Worm (Caenorhabditis elegans) whole organism, early embryonic: ENCODE data around the gene srg-5.

Experiments used
- B0310.2 ChIP-seq: sonication (generic microtip); optimal IDR thresholded peaks from 2 replicates; lab custom pipeline; 2016; ENCODE audit warnings: mild to moderate bottlenecking, missing genetic modification characterization, missing compliant biosample characterization
- ama-1 ChIP-seq: fragments of 150-350 bp; optimal IDR thresholded peaks from 2 replicates; lab custom pipeline; 2014

DNA sequence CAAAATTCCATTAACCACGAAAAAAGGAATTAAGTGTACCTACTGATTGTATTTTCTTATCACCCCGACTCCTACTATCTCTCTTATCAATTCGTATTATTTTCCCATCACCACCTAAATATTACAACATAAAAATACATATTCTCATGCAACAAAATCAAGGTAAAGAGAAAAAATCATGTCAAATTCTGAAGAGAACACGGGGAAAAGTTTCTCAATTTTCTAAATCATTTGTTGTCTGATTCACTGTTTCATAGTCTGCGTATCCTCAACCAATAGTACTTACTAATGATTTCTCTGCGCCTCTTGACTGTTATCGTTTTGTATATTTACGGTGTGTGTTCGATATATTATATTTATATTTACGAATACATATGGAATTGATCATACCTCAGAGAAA, 32.5 kb downstream of the srg-5 start:
- TF ChIP-seq ama-1 (lab: Kevin White, UChicago) (no peak), B0310.2 (tag; lab: Kevin White, UChicago) (no peak)
